Worm (Caenorhabditis elegans): ENCODE results near the gene npax-1.

- TF ChIP-seq nhr-237 (tag; optimal IDR thresholded peaks at IDR 0.05) (no peak), elt-2 (tag; optimal IDR thresholded peaks at IDR 0.05) (peak; percentile 85), skn-1 (tag; optimal IDR thresholded peaks at IDR 0.05) (no peak), ceh-16 (tag; optimal IDR thresholded peaks at IDR 0.05) (no peak), fkh-10 (GFP tag; optimal IDR thresholded peaks at IDR 0.05) (no peak), lin-39 (tag; optimal IDR thresholded peaks at IDR 0.05) (no peak), mdl-1 (tag; optimal IDR thresholded peaks at IDR 0.05) (no peak), aly-2 (tag; optimal IDR thresholded peaks at IDR 0.05) (no peak), nhr-77 (tag; optimal IDR thresholded peaks at IDR 0.05) (no peak), nhr-11 (tag; optimal IDR thresholded peaks at IDR 0.05) (no peak), nhr-25 (tag; optimal IDR thresholded peaks at IDR 0.05) (no peak), ztf-11 (tag; optimal IDR thresholded peaks at IDR 0.05) (no peak), ama-1 (optimal IDR thresholded peaks at IDR 0.05) (no peak)
These were observed 41.1 kb downstream of the npax-1 start, which contains the start of gene C30G12.2 for ce11 chrII:7289923-7290476.

Data from whole organism, L3 larva.